Worm (Caenorhabditis elegans) whole organism, L2 larva: ENCODE measurements around the gene Y48B6A.1.

Source experiments
- ZK546.5 ChIP-seq: sonication (generic microtip); optimal IDR thresholded peaks from 2 replicates; lab custom pipeline; 2017; ENCODE audit warnings: missing biosample characterization, missing genetic modification characterization
- ceh-16 ChIP-seq: fragments of 150-350 bp; optimal IDR thresholded peaks from 2 replicates; lab custom pipeline; 2014; ENCODE audit warnings: missing biosample characterization, missing genetic modification characterization
- elt-3 ChIP-seq: sonication (generic microtip); optimal IDR thresholded peaks from 2 replicates; lab custom pipeline; 2017; ENCODE audit warnings: missing biosample characterization, missing genetic modification characterization
- fos-1 ChIP-seq: fragments of 150-350 bp; optimal IDR thresholded peaks from 2 replicates; lab custom pipeline; 2014; ENCODE audit warnings: missing biosample characterization, missing genetic modification characterization
- lin-11 ChIP-seq: fragments of 150-350 bp; sonication (generic microtip); optimal IDR thresholded peaks from 2 replicates; lab custom pipeline; 2014; ENCODE audit warnings: missing biosample characterization, missing genetic modification characterization, inconsistent platforms, mixed read lengths
- lsy-2 ChIP-seq, 2 experiments: fragments of 150-350 bp in 1 of 2; sonication (generic microtip) in 1 of 2; optimal IDR thresholded peaks; 2 replicates each; lab custom pipeline; 2014 to 2017; ENCODE audit warnings: missing biosample characterization in 2 of 2, missing genetic modification characterization in 2 of 2
- nhr-12 ChIP-seq: fragments of 150-350 bp; optimal IDR thresholded peaks from 2 replicates; lab custom pipeline; 2014; ENCODE audit warnings: missing biosample characterization, missing genetic modification characterization
- unc-39 ChIP-seq: fragments of 150-350 bp; optimal IDR thresholded peaks from 2 replicates; lab custom pipeline; 2014; ENCODE audit warnings: missing biosample characterization, missing genetic modification characterization
- unc-55 ChIP-seq: fragments of 150-350 bp; sonication (generic microtip); optimal IDR thresholded peaks from 3 replicates; lab custom pipeline; 2014; ENCODE audit warnings: missing biosample characterization, missing genetic modification reagents, missing genetic modification characterization
- unc-62 ChIP-seq: fragments of 150-350 bp; optimal IDR thresholded peaks from 2 replicates; lab custom pipeline; 2014; ENCODE audit warnings: missing biosample characterization, missing genetic modification reagents, missing genetic modification characterization

DNA sequence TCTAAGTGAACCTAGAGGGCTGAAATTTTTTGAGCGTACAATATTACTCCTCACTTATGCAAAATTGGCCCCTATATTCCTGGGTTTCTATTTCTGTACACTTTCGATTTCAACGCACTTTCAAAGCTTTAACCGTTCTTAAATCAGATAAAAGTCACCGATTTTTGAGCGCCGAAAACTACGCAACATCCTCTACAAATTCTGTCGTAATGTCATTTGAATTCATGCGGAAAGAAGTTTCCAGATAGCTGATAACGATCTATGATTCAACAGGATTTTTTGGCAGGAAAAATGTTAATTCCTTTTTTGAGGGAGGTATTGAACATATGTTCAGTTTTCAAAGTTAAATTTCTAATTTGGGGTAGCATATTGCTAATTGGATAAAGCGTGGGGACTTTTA, 41.3 kb downstream of the Y48B6A.1 start:
- TF ChIP-seq ZK546.5 (tag; lab: Kevin White, UChicago) (no peak), lin-11 (tag; lab: Kevin White, UChicago) (no peak), unc-62 (GFP tag; lab: Kevin White, UChicago) (no peak), lsy-2 (tag; optimal IDR thresholded peaks at IDR 0.05; lab: Kevin White, UChicago) (no peak), nhr-12 (tag; lab: Kevin White, UChicago) (no peak), fos-1 (tag; lab: Kevin White, UChicago) (no peak), unc-55 (no peak), ceh-16 (tag; lab: Kevin White, UChicago) (no peak), unc-39 (tag; lab: Kevin White, UChicago) (no peak), elt-3 (tag; lab: Kevin White, UChicago) (no peak)
